Worm (Caenorhabditis elegans) whole organism, L4 larva: Measurements from ENCODE around the gene tag-314.

ENCODE experiments used
- F10B5.3 ChIP-seq: sonication (generic microtip); optimal IDR thresholded peaks from 2 replicates; lab custom pipeline; 2016; ENCODE audit warnings: mild to moderate bottlenecking, missing genetic modification characterization, missing compliant biosample characterization
- F26F4.8 ChIP-seq: fragments of 200-800 bp; sonication (Bioruptor generic); conservative IDR thresholded peaks from 2 replicates; pipeline ENCODE4 v1.3.6; 2022; ENCODE audit warnings: missing genetic modification characterization, missing compliant biosample characterization
- F37D6.2 ChIP-seq: sonication (generic microtip); optimal IDR thresholded peaks from 2 replicates; lab custom pipeline; 2016; ENCODE audit warnings: mild to moderate bottlenecking, missing genetic modification characterization, missing compliant biosample characterization
- F49E8.2 ChIP-seq: sonication (generic microtip); optimal IDR thresholded peaks from 2 replicates; lab custom pipeline; 2016; ENCODE audit warnings: missing compliant biosample characterization, mild to moderate bottlenecking, missing genetic modification characterization, borderline replicate concordance
- R02D3.7 ChIP-seq: fragments of 150-350 bp; sonication (generic microtip); optimal IDR thresholded peaks from 3 replicates; lab custom pipeline; 2014; ENCODE audit warnings: missing biosample characterization, missing genetic modification characterization
- T26A8.4 ChIP-seq: fragments of 200-800 bp; sonication (Bioruptor generic); IDR thresholded peaks from 2 replicates; pipeline ENCODE4 v1.3.6; 2022; ENCODE audit warnings: missing genetic modification characterization, missing compliant biosample characterization
- ZK546.5 ChIP-seq, 2 experiments: sonication (generic microtip); optimal IDR thresholded peaks; 2 replicates each; lab custom pipeline; 2017; ENCODE audit warnings: missing biosample characterization in 2 of 2, missing genetic modification characterization in 2 of 2
- aha-1 ChIP-seq: fragments of 150-350 bp; peaks from one replicate; lab custom pipeline; 2014; ENCODE audit warnings: missing biosample characterization, missing genetic modification characterization
- aly-2 ChIP-seq: sonication (generic microtip); optimal IDR thresholded peaks from 2 replicates; lab custom pipeline; 2018; ENCODE audit warnings: missing biosample characterization, missing genetic modification characterization
- ama-1 ChIP-seq: fragments of 150-350 bp; optimal IDR thresholded peaks from 2 replicates; lab custom pipeline; 2014; ENCODE audit warnings: inconsistent platforms, mixed read lengths
- arid-1 ChIP-seq: fragments of 200-800 bp; sonication (Bioruptor generic); conservative IDR thresholded peaks from 2 replicates; pipeline ENCODE4 v1.3.6; 2022; ENCODE audit warnings: missing genetic modification reagents, missing genetic modification characterization, missing compliant biosample characterization
- ceh-28 ChIP-seq: fragments of 150-350 bp; optimal IDR thresholded peaks from 2 replicates; lab custom pipeline; 2014; ENCODE audit warnings: missing biosample characterization, missing genetic modification reagents, missing genetic modification characterization
- ceh-82 ChIP-seq: sonication (generic microtip); optimal IDR thresholded peaks from 2 replicates; lab custom pipeline; 2017; ENCODE audit warnings: missing biosample characterization, missing genetic modification characterization
- ces-1 ChIP-seq: fragments of 150-350 bp; sonication (generic microtip); optimal IDR thresholded peaks from 4 replicates; lab custom pipeline; 2014; ENCODE audit warnings: missing biosample characterization, missing genetic modification reagents, missing genetic modification characterization
- dmd-6 ChIP-seq: fragments of 200-800 bp; sonication (Bioruptor generic); IDR thresholded peaks from 2 replicates; pipeline ENCODE4 v1.3.6; 2022; ENCODE audit warnings: missing genetic modification reagents, missing genetic modification characterization, missing compliant biosample characterization
- dmd-9 ChIP-seq: fragments of 200-800 bp; sonication (Bioruptor generic); IDR thresholded peaks from 2 replicates; pipeline ENCODE4 v1.3.6; 2022; ENCODE audit warnings: missing genetic modification reagents, missing genetic modification characterization, missing compliant biosample characterization
- dve-1 ChIP-seq: sonication (generic microtip); optimal IDR thresholded peaks from 2 replicates; lab custom pipeline; 2017; ENCODE audit warnings: antibody characterized with exemption, mild to moderate bottlenecking, missing genetic modification characterization, missing compliant biosample characterization; ENCODE audit not compliant: insufficient read depth
- egl-27 ChIP-seq: sonication (generic microtip); optimal IDR thresholded peaks from 3 replicates; lab custom pipeline; 2017; ENCODE audit warnings: missing biosample characterization, missing genetic modification reagents, missing genetic modification characterization
- egl-43 ChIP-seq: fragments of 200-800 bp; sonication (Bioruptor generic); IDR thresholded peaks from 2 replicates; pipeline ENCODE4 v1.3.6; 2022; ENCODE audit warnings: missing genetic modification reagents, missing genetic modification characterization, missing compliant biosample characterization
- gei-8 ChIP-seq: fragments of 200-800 bp; sonication (Bioruptor generic); optimal IDR thresholded peaks from 2 replicates; lab custom pipeline; 2018; ENCODE audit warnings: mild to moderate bottlenecking, missing genetic modification characterization, missing compliant biosample characterization
- hif-1 ChIP-seq, 2 experiments: sonication (generic microtip); optimal IDR thresholded peaks; 2 replicates each; lab custom pipeline; 2016 to 2017; ENCODE audit warnings: missing compliant biosample characterization in 2 of 2, missing genetic modification characterization in 2 of 2, missing genetic modification reagents in 2 of 2, missing genotype in 2 of 2, mild to moderate bottlenecking in 1 of 2
- hlh-11 ChIP-seq: fragments of 200-800 bp; sonication (Bioruptor generic); optimal IDR thresholded peaks from 2 replicates; lab custom pipeline; 2018; ENCODE audit warnings: mild to moderate bottlenecking, missing genetic modification characterization, missing compliant biosample characterization
- hlh-30 ChIP-seq: sonication (generic microtip); optimal IDR thresholded peaks from 2 replicates; lab custom pipeline; 2017; ENCODE audit warnings: antibody characterized with exemption, mild to moderate bottlenecking, missing genetic modification characterization, missing compliant biosample characterization; ENCODE audit not compliant: insufficient read depth
- jun-1 ChIP-seq: fragments of 150-350 bp; optimal IDR thresholded peaks from 2 replicates; lab custom pipeline; 2014; ENCODE audit warnings: missing biosample characterization, missing genetic modification reagents, missing genetic modification characterization
- lin-1 ChIP-seq: fragments of 200-800 bp; sonication (Bioruptor generic); IDR thresholded peaks from 2 replicates; pipeline ENCODE4 v1.3.6; 2022; ENCODE audit warnings: missing genetic modification reagents, missing genetic modification characterization, missing compliant biosample characterization
- lin-13 ChIP-seq: fragments of 150-350 bp; optimal IDR thresholded peaks from 2 replicates; lab custom pipeline; 2014; ENCODE audit warnings: missing biosample characterization, missing genetic modification reagents, missing genetic modification characterization
- lin-29 ChIP-seq: fragments of 200-800 bp; sonication (Bioruptor generic); IDR thresholded peaks from 2 replicates; pipeline ENCODE4 v1.3.6; 2022; ENCODE audit warnings: missing genetic modification reagents, missing genetic modification characterization, missing compliant biosample characterization
- lin-39 ChIP-seq: fragments of 150-350 bp; optimal IDR thresholded peaks from 2 replicates; lab custom pipeline; 2014; ENCODE audit warnings: missing biosample characterization, missing genetic modification reagents, missing genetic modification characterization
- lir-3 ChIP-seq: sonication (generic microtip); optimal IDR thresholded peaks from 2 replicates; lab custom pipeline; 2016; ENCODE audit warnings: mild to moderate bottlenecking, missing genetic modification characterization, missing compliant biosample characterization
- lsy-2 ChIP-seq, 2 experiments: fragments of 150-350 bp in 1 of 2; sonication (generic microtip) in 1 of 2; optimal IDR thresholded peaks; 2 replicates each; lab custom pipeline; 2014 to 2017; ENCODE audit warnings: missing biosample characterization in 2 of 2, missing genetic modification characterization in 2 of 2
- mep-1 ChIP-seq: fragments of 150-350 bp; sonication (generic microtip); optimal IDR thresholded peaks from 3 replicates; lab custom pipeline; 2014; ENCODE audit warnings: missing biosample characterization, missing genetic modification characterization
- mxl-2 ChIP-seq: fragments of 200-800 bp; sonication (Bioruptor generic); conservative IDR thresholded peaks from 2 replicates; pipeline ENCODE4 v1.3.6; 2022; ENCODE audit warnings: missing genetic modification reagents, missing genetic modification characterization, missing compliant biosample characterization
- nhr-237 ChIP-seq: sonication (generic microtip); optimal IDR thresholded peaks from 2 replicates; lab custom pipeline; 2017; ENCODE audit warnings: missing biosample characterization, missing genetic modification characterization
- nhr-25 ChIP-seq: sonication (generic microtip); optimal IDR thresholded peaks from 2 replicates; lab custom pipeline; 2017; ENCODE audit warnings: missing genetic modification characterization, mild to moderate bottlenecking, missing compliant biosample characterization, antibody characterized with exemption, moderate library complexity, borderline replicate concordance; ENCODE audit not compliant: insufficient read depth
- nhr-28 ChIP-seq: fragments of 150-350 bp; optimal IDR thresholded peaks from 2 replicates; lab custom pipeline; 2014; ENCODE audit warnings: missing biosample characterization, missing genetic modification characterization
- nhr-48 ChIP-seq: sonication (generic microtip); optimal IDR thresholded peaks from 2 replicates; lab custom pipeline; 2016; ENCODE audit warnings: mild to moderate bottlenecking, missing genetic modification characterization, missing compliant biosample characterization
- nhr-6 ChIP-seq: fragments of 150-350 bp; optimal IDR thresholded peaks from 2 replicates; lab custom pipeline; 2014; ENCODE audit warnings: missing biosample characterization, missing genetic modification characterization
- pqm-1 ChIP-seq: sonication (generic microtip); optimal IDR thresholded peaks from 2 replicates; lab custom pipeline; 2017; ENCODE audit warnings: missing biosample characterization, missing genetic modification characterization
- snpc-4 ChIP-seq: fragments of 150-350 bp; optimal IDR thresholded peaks from 2 replicates; lab custom pipeline; 2014; ENCODE audit warnings: missing biosample characterization, missing genetic modification characterization
- spr-3 ChIP-seq: fragments of 200-800 bp; sonication (Bioruptor generic); optimal IDR thresholded peaks from 2 replicates; lab custom pipeline; 2018; ENCODE audit warnings: mild to moderate bottlenecking, missing genetic modification characterization, missing compliant biosample characterization
- tag-97 ChIP-seq: fragments of 200-800 bp; sonication (Bioruptor generic); IDR thresholded peaks from 2 replicates; pipeline ENCODE4 v1.3.6; 2022; ENCODE audit warnings: missing genetic modification characterization, missing compliant biosample characterization
- tra-1 ChIP-seq: fragments of 200-800 bp; sonication (Bioruptor generic); IDR thresholded peaks from 2 replicates; pipeline ENCODE4 v1.3.6; 2022; ENCODE audit warnings: missing genetic modification reagents, missing genetic modification characterization, missing compliant biosample characterization
- unc-39 ChIP-seq: sonication (generic microtip); optimal IDR thresholded peaks from 2 replicates; lab custom pipeline; 2017; ENCODE audit warnings: missing biosample characterization, missing genetic modification characterization
- unc-62 ChIP-seq, 3 experiments: fragments of 150-350 bp in 1 of 3; sonication (generic microtip); optimal IDR thresholded peaks in 2 of 3; peaks in 1 of 3; 1 replicate in 1 of 3; 2 replicates in 2 of 3; lab custom pipeline; 2014 to 2017; ENCODE audit warnings: missing biosample characterization in 3 of 3, missing genetic modification characterization in 3 of 3, missing genetic modification reagents in 3 of 3, missing genotype in 1 of 3
- zag-1 ChIP-seq: fragments of 150-350 bp; optimal IDR thresholded peaks from 2 replicates; lab custom pipeline; 2014; ENCODE audit warnings: missing biosample characterization, missing genetic modification characterization
- zfp-3 ChIP-seq: fragments of 200-800 bp; sonication (Bioruptor generic); conservative IDR thresholded peaks from 2 replicates; pipeline ENCODE4 v1.3.6; 2022; ENCODE audit warnings: missing genetic modification reagents, missing genetic modification characterization, missing compliant biosample characterization
- zip-2 ChIP-seq: fragments of 150-350 bp; optimal IDR thresholded peaks from 2 replicates; lab custom pipeline; 2014; ENCODE audit warnings: missing biosample characterization, missing genetic modification characterization
- ztf-7 ChIP-seq: fragments of 150-350 bp; optimal IDR thresholded peaks from 2 replicates; lab custom pipeline; 2014; ENCODE audit warnings: missing biosample characterization, missing genetic modification characterization

Gene tag-314

ce11 chrV:10428608-10429007, at the start of gene tag-314:
tag-314 (minus strand) TSS chrV:10428708.
- TF ChIP-seq pqm-1 (tag; lab: Kevin White, UChicago) = no peak
- TF ChIP-seq ces-1 (GFP tag; lab: Kevin White, UChicago) = no peak
- no peak for TF ChIP-seq hlh-30 (tag; lab: Kevin White, UChicago)
- no peak for TF ChIP-seq tra-1 (GFP tag; lab: Robert Waterston, UW)
- no peak for TF ChIP-seq lin-13 (GFP tag; lab: Kevin White, UChicago)
- TF ChIP-seq snpc-4 (tag; lab: Kevin White, UChicago) = no peak
- no peak for TF ChIP-seq tag-97 (GFP tag; lab: Robert Waterston, UW)
- TF ChIP-seq mxl-2 (GFP tag; lab: Robert Waterston, UW) = no peak
- no peak for TF ChIP-seq T26A8.4
- no peak for TF ChIP-seq spr-3 (GFP tag; lab: Kevin White, UChicago)
- no peak for TF ChIP-seq lin-39
- no peak for TF ChIP-seq gei-8 (GFP tag; lab: Kevin White, UChicago)
- no peak for TF ChIP-seq zag-1 (tag; lab: Kevin White, UChicago)

ce11 chrV:10476864-10477443, 48.4 kb upstream of the tag-314 start:
- TF ChIP-seq R02D3.7 (tag; lab: Kevin White, UChicago) = no peak
- peak; percentile 20 for TF ChIP-seq nhr-28 (tag; lab: Kevin White, UChicago)
- TF ChIP-seq unc-62 (GFP tag; optimal IDR thresholded peaks at IDR 0.05 in 1 of 2; lab: Kevin White, UChicago) = no peak
- no peak for TF ChIP-seq unc-62 (tag; optimal IDR thresholded peaks at IDR 0.05; lab: Kevin White, UChicago)
- no peak for TF ChIP-seq ceh-28 (tag; lab: Kevin White, UChicago)
- peak; percentile 56 for TF ChIP-seq mep-1
- TF ChIP-seq mxl-2 (GFP tag; lab: Robert Waterston, UW) = no peak
- TF ChIP-seq jun-1 (tag; lab: Kevin White, UChicago) = no peak
- no peak for TF ChIP-seq lin-29 (GFP tag; lab: Robert Waterston, UW)
- TF ChIP-seq lsy-2 (tag; optimal IDR thresholded peaks at IDR 0.05; lab: Kevin White, UChicago) = peak in 1 of 2 experiments; percentile 20
- no peak for TF ChIP-seq ztf-7 (tag; lab: Kevin White, UChicago)
- no peak for TF ChIP-seq lin-1
- TF ChIP-seq ZK546.5 (tag; optimal IDR thresholded peaks at IDR 0.05; lab: Kevin White, UChicago) = no peak
- TF ChIP-seq zip-2 (tag; lab: Kevin White, UChicago) = peak; percentile 86
- no peak for TF ChIP-seq unc-39 (tag; lab: Kevin White, UChicago)
- peak; percentile 6 for TF ChIP-seq hlh-30 (tag; lab: Kevin White, UChicago)
- peak in 1 of 2 experiments; percentile 23 for TF ChIP-seq hif-1 (tag; optimal IDR thresholded peaks at IDR 0.05; lab: Kevin White, UChicago)
- TF ChIP-seq egl-43 (GFP tag; lab: Robert Waterston, UW) = no peak
- no peak for TF ChIP-seq nhr-6 (tag; lab: Kevin White, UChicago)
- no peak for TF ChIP-seq zfp-3
- no peak for TF ChIP-seq dmd-9 (GFP tag; lab: Robert Waterston, UW)
- TF ChIP-seq tag-97 (GFP tag; lab: Robert Waterston, UW) = no peak
- no peak for TF ChIP-seq nhr-25
- no peak for TF ChIP-seq hlh-11 (tag; lab: Kevin White, UChicago)
- no peak for TF ChIP-seq F37D6.2 (tag; lab: Kevin White, UChicago)
- TF ChIP-seq nhr-237 (tag; lab: Kevin White, UChicago) = no peak
- TF ChIP-seq dve-1 (tag; lab: Kevin White, UChicago) = no peak
- peak; percentile 93 for TF ChIP-seq ama-1
- TF ChIP-seq lin-39 = no peak
- TF ChIP-seq F49E8.2 = no peak
- no peak for TF ChIP-seq zag-1 (tag; lab: Kevin White, UChicago)
- TF ChIP-seq dmd-6 (GFP tag; lab: Robert Waterston, UW) = no peak; the same call in 1 of the 2 replicates
- no peak for TF ChIP-seq arid-1 (GFP tag; lab: Robert Waterston, UW)
- TF ChIP-seq nhr-48 = no peak
- TF ChIP-seq F26F4.8 (GFP tag; lab: Robert Waterston, UW) = no peak
- TF ChIP-seq lir-3 (tag; lab: Kevin White, UChicago) = no peak
- TF ChIP-seq egl-27 (tag; lab: Kevin White, UChicago) = no peak
- no peak for TF ChIP-seq aly-2 (tag; lab: Kevin White, UChicago)
- peak; percentile 89 for TF ChIP-seq aha-1
- no peak for TF ChIP-seq F10B5.3
- TF ChIP-seq ceh-82 (tag; lab: Kevin White, UChicago) = no peak
- TF ChIP-seq pqm-1 (tag; lab: Kevin White, UChicago) = no peak
